Worm (Caenorhabditis elegans) whole organism, young adult: ENCODE data around the gene F59A1.12.
"Not testable (repeated sequence)": the region's sequence is repeated elsewhere in the genome, so short reads cannot be mapped to it uniquely, and the experiment has no call there.

Experiments used
- Y95B8A.8 ChIP-seq: fragments of 200-800 bp; sonication (Bioruptor generic); IDR thresholded peaks from 2 replicates; pipeline ENCODE4 v1.3.6; 2022; ENCODE audit warnings: missing genetic modification reagents, missing genetic modification characterization, missing compliant biosample characterization
- snpc-4 ChIP-seq, 5 experiments: fragments of 150-350 bp in 1 of 5; sonication (generic microtip) in 4 of 5; optimal IDR thresholded peaks; 2 replicates each; lab custom pipeline; 2014 to 2018; ENCODE audit warnings: missing genetic modification characterization in 5 of 5, missing biosample characterization in 3 of 5, antibody characterized with exemption in 2 of 5, mild to moderate bottlenecking in 2 of 5, missing compliant biosample characterization in 2 of 5, missing genotype in 2 of 5, moderate library complexity in 2 of 5, missing genetic modification reagents in 1 of 5

- not testable (repeated sequence) for TF ChIP-seq Y95B8A.8 (GFP tag; lab: Robert Waterston, UW); snpc-4 (GFP tag; optimal IDR thresholded peaks at IDR 0.05; lab: Kevin White, UChicago); snpc-4 (tag; optimal IDR thresholded peaks at IDR 0.05; lab: Kevin White, UChicago)
These were observed 49.4 kb downstream of the F59A1.12 start for ce11 chrV:17618189-17618588.
